Worm (Caenorhabditis elegans): Measurements from ENCODE around the gene C15H7.4.

- TF ChIP-seq unc-62 (GFP tag; optimal IDR thresholded peaks at IDR 0.05) (no peak), egl-27 (tag; optimal IDR thresholded peaks at IDR 0.05) (no peak), zag-1 (tag; optimal IDR thresholded peaks at IDR 0.05) (no peak), lsy-2 (tag; optimal IDR thresholded peaks at IDR 0.05) (peak in 1 of 2 experiments; percentile 67), unc-130 (tag; optimal IDR thresholded peaks at IDR 0.05) (no peak), alr-1 (tag; optimal IDR thresholded peaks at IDR 0.05; ENCODE audit: borderline replicate concordance) (no peak), ama-1 (optimal IDR thresholded peaks at IDR 0.05) (no peak)
These were observed 48.3 kb upstream of the C15H7.4 start for ce11 chrIII:9703747-9704605.
